Fruit fly (Drosophila melanogaster) whole organism, embryonic: ENCODE results near the gene WRNexo.

ENCODE experiments used
- Ada2b ChIP-seq: fragments of 200-800 bp; sonication (Bioruptor generic); IDR thresholded peaks from 2 replicates; pipeline ENCODE4 v1.3.6; 2022; ENCODE audit warnings: missing biosample characterization, missing genetic modification characterization
- Adf1 ChIP-seq: fragments of 200-800 bp; sonication (Bioruptor generic); IDR thresholded peaks from 2 replicates; pipeline ENCODE4 v1.3.6; 2022; ENCODE audit warnings: missing biosample characterization, missing genetic modification characterization
- B-H2 ChIP-seq: fragments of 200-800 bp; sonication (Bioruptor generic); optimal IDR thresholded peaks from 2 replicates; lab custom pipeline; 2018; ENCODE audit warnings: missing biosample characterization, mild to moderate bottlenecking, missing genetic modification characterization
- CG1024 ChIP-seq: fragments of 200-800 bp; sonication (Bioruptor generic); IDR thresholded peaks from 2 replicates; pipeline ENCODE4 v1.3.6; 2022; ENCODE audit warnings: missing biosample characterization, missing genetic modification characterization
- CG11093 ChIP-seq: fragments of 200-800 bp; sonication (Bioruptor generic); IDR thresholded peaks from 3 replicates; pipeline ENCODE4 v1.3.6; 2022; ENCODE audit warnings: missing biosample characterization, missing genetic modification characterization
- CG11456 ChIP-seq: fragments of 200-800 bp; sonication (Bioruptor generic); IDR thresholded peaks from 3 replicates; pipeline ENCODE4 v1.3.6; 2022; ENCODE audit warnings: missing biosample characterization, missing genetic modification characterization
- CG12659 ChIP-seq: fragments of 200-800 bp; sonication (Bioruptor generic); optimal IDR thresholded peaks from 3 replicates; lab custom pipeline; 2017; ENCODE audit warnings: mild to moderate bottlenecking, missing biosample characterization, missing genetic modification reagents, missing genetic modification characterization
- CG14014 ChIP-seq: fragments of 200-800 bp; sonication (Bioruptor generic); IDR thresholded peaks from 2 replicates; pipeline ENCODE4 v1.3.6; 2022; ENCODE audit warnings: missing biosample characterization, missing genetic modification characterization
- CG17385 ChIP-seq: fragments of 200-800 bp; sonication (Bioruptor generic); optimal IDR thresholded peaks from 3 replicates; lab custom pipeline; 2018; ENCODE audit warnings: missing biosample characterization, mild to moderate bottlenecking, missing genetic modification characterization
- CG1792 ChIP-seq: fragments of 200-800 bp; sonication (Bioruptor generic); optimal IDR thresholded peaks from 2 replicates; lab custom pipeline; 2016; ENCODE audit warnings: missing biosample characterization, missing genetic modification characterization
- CG2199 ChIP-seq: fragments of 200-800 bp; sonication (Bioruptor generic); IDR thresholded peaks from 3 replicates; pipeline ENCODE4 v1.3.6; 2022; ENCODE audit warnings: missing biosample characterization, missing genetic modification characterization
- CG32772 ChIP-seq: fragments of 200-800 bp; sonication (Bioruptor generic); IDR thresholded peaks from 2 replicates; pipeline ENCODE4 v1.3.6; 2022; ENCODE audit warnings: missing biosample characterization, missing genetic modification characterization
- CG33213 ChIP-seq: fragments of 200-800 bp; sonication (Bioruptor generic); optimal IDR thresholded peaks from 3 replicates; lab custom pipeline; 2016; ENCODE audit warnings: missing biosample characterization, missing genetic modification characterization
- CG43689 ChIP-seq: fragments of 200-800 bp; sonication (Bioruptor generic); IDR thresholded peaks from 2 replicates; pipeline ENCODE4 v1.3.6; 2022; ENCODE audit warnings: missing biosample characterization, missing genetic modification characterization
- CG6254 ChIP-seq: fragments of 200-800 bp; sonication (Bioruptor generic); optimal IDR thresholded peaks from 3 replicates; lab custom pipeline; 2017; ENCODE audit warnings: mild to moderate bottlenecking, missing biosample characterization, missing genetic modification reagents, missing genetic modification characterization
- CG7963 ChIP-seq: fragments of 200-800 bp; sonication (Bioruptor generic); IDR thresholded peaks from 3 replicates; pipeline ENCODE4 v1.3.6; 2022; ENCODE audit warnings: missing biosample characterization, missing genetic modification characterization; ENCODE audit not compliant: partially characterized antibody
- CG8290 ChIP-seq, 3 experiments: fragments of 200-800 bp; sonication (Bioruptor generic); optimal IDR thresholded peaks; 2 replicates each; lab custom pipeline; 2016 to 2019; ENCODE audit warnings: missing biosample characterization in 3 of 3, missing genetic modification characterization in 3 of 3, mild to moderate bottlenecking in 2 of 3, moderate library complexity in 1 of 3
- CG8924 ChIP-seq: fragments of 200-800 bp; optimal IDR thresholded peaks from 3 replicates; lab custom pipeline; 2019; ENCODE audit warnings: missing biosample characterization, mild to moderate bottlenecking, missing genetic modification characterization, moderate library complexity
- CG8944 ChIP-seq: fragments of 200-800 bp; sonication (Bioruptor generic); optimal IDR thresholded peaks from 3 replicates; lab custom pipeline; 2016; ENCODE audit warnings: missing biosample characterization, missing genetic modification characterization
- CG9932 ChIP-seq: fragments of 200-800 bp; sonication (Bioruptor generic); IDR thresholded peaks from 2 replicates; pipeline ENCODE4 v1.3.6; 2022; ENCODE audit warnings: missing biosample characterization, missing genetic modification characterization
- Camta ChIP-seq: fragments of 200-800 bp; sonication (Bioruptor generic); optimal IDR thresholded peaks from 2 replicates; lab custom pipeline; 2016; ENCODE audit warnings: missing biosample characterization, missing genetic modification characterization
- Dek ChIP-seq: fragments of 200-800 bp; sonication (Bioruptor generic); optimal IDR thresholded peaks from 3 replicates; lab custom pipeline; 2019; ENCODE audit warnings: missing biosample characterization, mild to moderate bottlenecking, missing genetic modification characterization, moderate library complexity
- Dp ChIP-seq: fragments of 200-800 bp; sonication (Bioruptor generic); optimal IDR thresholded peaks from 2 replicates; lab custom pipeline; 2018; ENCODE audit warnings: missing biosample characterization, mild to moderate bottlenecking, missing genetic modification characterization, moderate library complexity
- E2f2 ChIP-seq: fragments of 200-800 bp; sonication (Bioruptor generic); IDR thresholded peaks from 2 replicates; pipeline ENCODE4 v1.3.6; 2022; ENCODE audit warnings: missing biosample characterization, missing genetic modification characterization
- HLH3B ChIP-seq: fragments of 200-800 bp; sonication (Bioruptor generic); IDR thresholded peaks from 2 replicates; pipeline ENCODE4 v1.3.6; 2022; ENCODE audit warnings: missing biosample characterization, missing genetic modification characterization
- Hmr ChIP-seq: fragments of 200-800 bp; sonication (Bioruptor generic); optimal IDR thresholded peaks from 3 replicates; lab custom pipeline; 2017; ENCODE audit warnings: mild to moderate bottlenecking, missing biosample characterization, missing genetic modification reagents, missing genetic modification characterization
- Med ChIP-seq: fragments of 200-800 bp; sonication (Bioruptor generic); peaks from one replicate; lab custom pipeline; 2016; ENCODE audit warnings: missing biosample characterization, missing genetic modification characterization, mild to moderate bottlenecking, inconsistent platforms, moderate library complexity
- Myb ChIP-seq: fragments of 200-800 bp; sonication (Bioruptor generic); optimal IDR thresholded peaks from 2 replicates; lab custom pipeline; 2016; ENCODE audit warnings: missing biosample characterization, missing genetic modification characterization
- NfI ChIP-seq: fragments of 200-800 bp; sonication (Bioruptor generic); optimal IDR thresholded peaks from 3 replicates; lab custom pipeline; 2018; ENCODE audit warnings: missing biosample characterization, mild to moderate bottlenecking, missing genetic modification characterization, moderate library complexity
- Oli ChIP-seq: fragments of 200-800 bp; sonication (Bioruptor generic); optimal IDR thresholded peaks from 2 replicates; lab custom pipeline; 2018; ENCODE audit warnings: missing biosample characterization, mild to moderate bottlenecking, missing genetic modification characterization, moderate library complexity
- Ravus ChIP-seq: fragments of 200-800 bp; sonication (Bioruptor generic); IDR thresholded peaks from 2 replicates; pipeline ENCODE4 v1.3.6; 2022; ENCODE audit warnings: missing biosample characterization, missing genetic modification characterization
- Stat92E ChIP-seq, 3 experiments: fragments of >200 bp in 2 of 3; fragments of 200-800 bp in 1 of 3; sonication (Bioruptor generic) in 1 of 3; optimal IDR thresholded peaks; 2 replicates each; lab custom pipeline; 2017 to 2019; ENCODE audit warnings: missing biosample characterization in 3 of 3, missing genetic modification characterization in 3 of 3, mild to moderate bottlenecking in 1 of 3, moderate library complexity in 1 of 3
- Xrp1 ChIP-seq: fragments of 200-800 bp; sonication (Bioruptor generic); IDR thresholded peaks from 2 replicates; pipeline ENCODE4 v1.3.6; 2022; ENCODE audit warnings: missing biosample characterization, missing genetic modification characterization
- ash1 ChIP-seq: fragments of 200-800 bp; sonication (Bioruptor generic); optimal IDR thresholded peaks from 2 replicates; lab custom pipeline; 2018; ENCODE audit warnings: missing biosample characterization, mild to moderate bottlenecking, missing genetic modification characterization
- chm ChIP-seq: fragments of 200-800 bp; sonication (Bioruptor generic); IDR thresholded peaks from 2 replicates; pipeline ENCODE4 v1.3.6; 2022; ENCODE audit warnings: missing biosample characterization, missing genetic modification characterization
- gce ChIP-seq: fragments of 200-800 bp; sonication (Bioruptor generic); IDR thresholded peaks from 3 replicates; pipeline ENCODE4 v1.3.6; 2022; ENCODE audit warnings: missing biosample characterization, missing genetic modification characterization
- gsb ChIP-seq: fragments of 200-800 bp; sonication (Bioruptor generic); IDR thresholded peaks from 2 replicates; pipeline ENCODE4 v1.3.6; 2022; ENCODE audit warnings: missing biosample characterization, missing genetic modification characterization
- ind ChIP-seq: fragments of 200-800 bp; sonication (Bioruptor generic); optimal IDR thresholded peaks from 3 replicates; lab custom pipeline; 2016; ENCODE audit warnings: missing biosample characterization, missing genetic modification characterization
- mam ChIP-seq: fragments of 200-800 bp; sonication (Bioruptor generic); optimal IDR thresholded peaks from 3 replicates; lab custom pipeline; 2016; ENCODE audit warnings: missing biosample characterization, missing genetic modification characterization
- nerfin-1 ChIP-seq: fragments of 200-800 bp; sonication (Bioruptor generic); optimal IDR thresholded peaks from 3 replicates; lab custom pipeline; 2019; ENCODE audit warnings: missing biosample characterization, mild to moderate bottlenecking, missing genetic modification characterization, moderate library complexity
- nmo ChIP-seq: fragments of 200-800 bp; sonication (Bioruptor generic); optimal IDR thresholded peaks from 2 replicates; lab custom pipeline; 2018; ENCODE audit warnings: missing biosample characterization, mild to moderate bottlenecking, missing genetic modification characterization, moderate library complexity
- row ChIP-seq: fragments of 200-800 bp; sonication (Bioruptor generic); IDR thresholded peaks from 3 replicates; pipeline ENCODE4 v1.3.6; 2022; ENCODE audit warnings: missing biosample characterization, missing genetic modification characterization
- scrt ChIP-seq: fragments of 200-800 bp; sonication (Bioruptor generic); optimal IDR thresholded peaks from 2 replicates; lab custom pipeline; 2018; ENCODE audit warnings: missing biosample characterization, mild to moderate bottlenecking, missing genetic modification characterization, moderate library complexity
- shn ChIP-seq: fragments of 200-800 bp; sonication (Bioruptor generic); optimal IDR thresholded peaks from 3 replicates; lab custom pipeline; 2016; ENCODE audit warnings: missing biosample characterization, missing genetic modification characterization
- sim ChIP-seq: fragments of 200-800 bp; sonication (Bioruptor generic); IDR thresholded peaks from 2 replicates; pipeline ENCODE4 v1.3.6; 2022; ENCODE audit warnings: missing biosample characterization, missing genetic modification characterization
- sug ChIP-seq: fragments of 200-800 bp; optimal IDR thresholded peaks from 2 replicates; lab custom pipeline; 2019; ENCODE audit warnings: missing biosample characterization, mild to moderate bottlenecking, missing genetic modification characterization, moderate library complexity
- usp ChIP-seq: fragments of >200 bp; optimal IDR thresholded peaks from 2 replicates; lab custom pipeline; 2017; ENCODE audit warnings: missing biosample characterization, missing genetic modification characterization
- zf30C ChIP-seq: fragments of 200-800 bp; sonication (Bioruptor generic); optimal IDR thresholded peaks from 3 replicates; lab custom pipeline; 2018; ENCODE audit warnings: missing biosample characterization, mild to moderate bottlenecking, missing genetic modification characterization

Gene WRNexo

dm6 chr3R:18398954-18399697, 33.2 kb upstream of the WRNexo start, which contains the start of gene Vha100-2 (continued):
- TF ChIP-seq nmo (GFP tag; lab: Kevin White, UChicago), result peak; percentile 54
- TF ChIP-seq Adf1 (GFP tag; lab: Robert Waterston, UW), result peak; percentile 68; the same call in 1 of the 2 replicates
- TF ChIP-seq ash1 (GFP tag; lab: Kevin White, UChicago), result peak; percentile 19
- TF ChIP-seq HLH3B (GFP tag; lab: Robert Waterston, UW), result peak; percentile 59
- peak; percentile 83 for TF ChIP-seq row
- peak; percentile 18 for TF ChIP-seq sug (tag; lab: Kevin White, UChicago)
- peak; percentile 20 for TF ChIP-seq CG33213
- peak; percentile 18 for TF ChIP-seq Dek (tag; lab: Kevin White, UChicago)
- peak; percentile 69; the same call in 2 of the 3 replicates for TF ChIP-seq CG11456
- peak; percentile 51 for TF ChIP-seq ind (GFP tag; lab: Kevin White, UChicago)
- TF ChIP-seq CG2199 (GFP tag; lab: Robert Waterston, UW), result peak; percentile 26; the same call in 1 of the 3 replicates
- peak; percentile 33; the same call in 1 of the 2 replicates for TF ChIP-seq CG43689 (GFP tag; lab: Robert Waterston, UW)
- TF ChIP-seq nerfin-1, result no peak
- TF ChIP-seq scrt (GFP tag; lab: Kevin White, UChicago), result peak; percentile 98
- no peak for TF ChIP-seq CG8944
- no peak for TF ChIP-seq Camta (GFP tag; lab: Kevin White, UChicago)
- peak; percentile 97 for TF ChIP-seq Myb (GFP tag; lab: Kevin White, UChicago)
- TF ChIP-seq CG11093, result no peak
- 0 out of 2 replicates have a peak, but pooled peaks have one; percentile 36 for TF ChIP-seq gsb (GFP tag; lab: Robert Waterston, UW)
- TF ChIP-seq Ravus (GFP tag; lab: Robert Waterston, UW), result no peak
- TF ChIP-seq CG6254 (GFP tag; lab: Kevin White, UChicago), result peak; percentile 97
- peak; percentile 13; the same call in 1 of the 2 replicates for TF ChIP-seq CG1024 (GFP tag; lab: Robert Waterston, UW)
- peak; percentile 7 for TF ChIP-seq zf30C (GFP tag; lab: Kevin White, UChicago)
- 0 out of 2 replicates have a peak, but pooled peaks have one; percentile 6 for TF ChIP-seq Xrp1 (GFP tag; lab: Robert Waterston, UW)
- TF ChIP-seq E2f2 (GFP tag; lab: Robert Waterston, UW), result peak; percentile 67
- no peak for TF ChIP-seq usp (GFP tag; lab: Kevin White, UChicago)
- TF ChIP-seq CG17385 (GFP tag; lab: Kevin White, UChicago), result peak; percentile 20
- no peak for TF ChIP-seq CG1792
- TF ChIP-seq CG7963, result 0 out of 3 replicates have a peak, but pooled peaks have one; percentile 33
- TF ChIP-seq Med (GFP tag; lab: Kevin White, UChicago), result peak; percentile 91
- TF ChIP-seq chm (GFP tag; lab: Robert Waterston, UW), result peak; percentile 69; the same call in 1 of the 2 replicates
- TF ChIP-seq CG32772, result 0 out of 2 replicates have a peak, but pooled peaks have one; percentile 14
- TF ChIP-seq CG8924 (tag; lab: Kevin White, UChicago), result peak; percentile 16
- TF ChIP-seq B-H2 (GFP tag; lab: Kevin White, UChicago), result peak; percentile 55
- peak in 1 of 3 experiments; percentile 16 for TF ChIP-seq Stat92E (GFP tag; optimal IDR thresholded peaks at IDR 0.05; lab: Kevin White, UChicago)
- TF ChIP-seq CG14014 (GFP tag; lab: Robert Waterston, UW), result peak; percentile 59; the same call in 1 of the 2 replicates
- peak; percentile 67; the same call in 2 of the 3 replicates for TF ChIP-seq gce (GFP tag; lab: Robert Waterston, UW)
- no peak for TF ChIP-seq Ada2b (GFP tag; lab: Robert Waterston, UW)
- no peak for TF ChIP-seq shn (GFP tag; lab: Kevin White, UChicago)
- peak; percentile 60 for TF ChIP-seq CG9932
- TF ChIP-seq Oli (tag; lab: Kevin White, UChicago), result peak; percentile 23
- peak; percentile 61 for TF ChIP-seq CG12659
- peak; percentile 0 for TF ChIP-seq NfI (GFP tag; lab: Kevin White, UChicago)
- TF ChIP-seq sim (GFP tag; lab: Robert Waterston, UW), result no peak
- peak; percentile 45 for TF ChIP-seq Hmr (GFP tag; lab: Kevin White, UChicago)
- no peak for TF ChIP-seq CG8290 (GFP tag; optimal IDR thresholded peaks at IDR 0.05; lab: Kevin White, UChicago)
- TF ChIP-seq CG8290 (tag; optimal IDR thresholded peaks at IDR 0.05; lab: Kevin White, UChicago), result peak in 1 of 2 experiments; percentile 85
- peak; percentile 22 for TF ChIP-seq mam (GFP tag; lab: Kevin White, UChicago)
- TF ChIP-seq Dp (GFP tag; lab: Kevin White, UChicago), result peak; percentile 63
